Fruit fly (Drosophila melanogaster) whole organism, embryonic: ENCODE measurements around the gene CG18598.

Source experiments
- Atf-2 ChIP-seq: fragments of 200-800 bp; sonication (Bioruptor generic); optimal IDR thresholded peaks from 2 replicates; lab custom pipeline; 2016; ENCODE audit warnings: missing biosample characterization, missing genetic modification characterization
- Atf3 ChIP-seq: fragments of 200-800 bp; sonication (Bioruptor generic); optimal IDR thresholded peaks from 3 replicates; lab custom pipeline; 2016; ENCODE audit warnings: missing biosample characterization, missing genetic modification characterization
- Awh ChIP-seq: fragments of 200-800 bp; sonication (Bioruptor generic); IDR thresholded peaks from 2 replicates; pipeline ENCODE4, ENCODE4 v1.3.6; 2022; ENCODE audit warnings: missing biosample characterization, missing genetic modification characterization
- Bteb2 ChIP-seq: fragments of 200-800 bp; sonication (Bioruptor generic); optimal IDR thresholded peaks from 2 replicates; lab custom pipeline; 2016; ENCODE audit warnings: missing biosample characterization, missing genetic modification characterization
- CG11695 ChIP-seq: fragments of 200-800 bp; sonication (Bioruptor generic); IDR thresholded peaks from 3 replicates; pipeline ENCODE4 v1.3.6; 2022; ENCODE audit warnings: missing biosample characterization, missing genetic modification characterization
- CG12071 ChIP-seq: fragments of 200-800 bp; sonication (Bioruptor generic); optimal IDR thresholded peaks from 3 replicates; lab custom pipeline; 2018; ENCODE audit warnings: missing biosample characterization, mild to moderate bottlenecking, missing genetic modification characterization
- CG12391 ChIP-seq: fragments of 200-800 bp; sonication (Bioruptor generic); optimal IDR thresholded peaks from 3 replicates; lab custom pipeline; 2018; ENCODE audit warnings: missing biosample characterization, mild to moderate bottlenecking, missing genetic modification characterization, moderate library complexity
- CG12769 ChIP-seq: fragments of 200-800 bp; sonication (Bioruptor generic); optimal IDR thresholded peaks from 2 replicates; lab custom pipeline; 2019; ENCODE audit warnings: missing biosample characterization, mild to moderate bottlenecking, missing genetic modification characterization, moderate library complexity
- CG13287 ChIP-seq: fragments of 200-800 bp; sonication (Bioruptor generic); IDR thresholded peaks from 2 replicates; pipeline ENCODE4 v1.3.6; 2022; ENCODE audit warnings: missing biosample characterization, missing genetic modification characterization; ENCODE audit not compliant: partially characterized antibody
- CG15696 ChIP-seq: fragments of 200-800 bp; sonication (Bioruptor generic); optimal IDR thresholded peaks from 2 replicates; lab custom pipeline; 2019; ENCODE audit warnings: missing biosample characterization, mild to moderate bottlenecking, missing genetic modification characterization, moderate library complexity
- CG1647 ChIP-seq: fragments of 200-800 bp; sonication (Bioruptor generic); optimal IDR thresholded peaks from 3 replicates; lab custom pipeline; 2016; ENCODE audit warnings: missing biosample characterization, missing genetic modification characterization
- CG16815 ChIP-seq: fragments of 200-800 bp; sonication (Bioruptor generic); optimal IDR thresholded peaks from 3 replicates; lab custom pipeline; 2017; ENCODE audit warnings: missing biosample characterization, mild to moderate bottlenecking, missing genetic modification characterization
- CG30431 ChIP-seq: fragments of 200-800 bp; sonication (Bioruptor generic); optimal IDR thresholded peaks from 2 replicates; lab custom pipeline; 2017; ENCODE audit warnings: missing biosample characterization, missing genetic modification characterization
- CG32767 ChIP-seq: fragments of 200-800 bp; sonication (Bioruptor generic); IDR thresholded peaks from 2 replicates; pipeline ENCODE4 v1.3.6; 2022; ENCODE audit warnings: missing biosample characterization, missing genetic modification characterization
- CG34376 ChIP-seq: fragments of 200-800 bp; sonication (Bioruptor generic); optimal IDR thresholded peaks from 2 replicates; lab custom pipeline; 2018; ENCODE audit warnings: missing biosample characterization, mild to moderate bottlenecking, missing genetic modification characterization
- CG3995 ChIP-seq: fragments of 200-800 bp; sonication (Bioruptor generic); optimal IDR thresholded peaks from 3 replicates; lab custom pipeline; 2016; ENCODE audit warnings: missing biosample characterization, missing genetic modification characterization
- CG43689 ChIP-seq: fragments of 200-800 bp; sonication (Bioruptor generic); IDR thresholded peaks from 2 replicates; pipeline ENCODE4 v1.3.6; 2022; ENCODE audit warnings: missing biosample characterization, missing genetic modification characterization
- CG4854 ChIP-seq: fragments of 200-800 bp; sonication (Bioruptor generic); optimal IDR thresholded peaks from 2 replicates; lab custom pipeline; 2016; ENCODE audit warnings: missing biosample characterization, missing genetic modification characterization, inconsistent platforms
- CG5180 ChIP-seq: fragments of 200-800 bp; sonication (Bioruptor generic); optimal IDR thresholded peaks from 3 replicates; lab custom pipeline; 2017; ENCODE audit warnings: missing biosample characterization, missing genetic modification characterization, mild to moderate bottlenecking, moderate library complexity, missing genetic modification reagents
- CG6854 ChIP-seq: fragments of 200-800 bp; sonication (Bioruptor generic); optimal IDR thresholded peaks from 3 replicates; lab custom pipeline; 2017; ENCODE audit warnings: missing biosample characterization, mild to moderate bottlenecking, missing genetic modification characterization
- CG7745 ChIP-seq: fragments of 200-800 bp; sonication (Bioruptor generic); optimal IDR thresholded peaks from 2 replicates; lab custom pipeline; 2018; ENCODE audit warnings: missing biosample characterization, mild to moderate bottlenecking, missing genetic modification characterization, moderate library complexity
- CG8924 ChIP-seq: fragments of 200-800 bp; optimal IDR thresholded peaks from 3 replicates; lab custom pipeline; 2019; ENCODE audit warnings: missing biosample characterization, mild to moderate bottlenecking, missing genetic modification characterization, moderate library complexity
- CG9817 ChIP-seq: fragments of 200-800 bp; sonication (Bioruptor generic); optimal IDR thresholded peaks from 2 replicates; lab custom pipeline; 2018; ENCODE audit warnings: missing biosample characterization, mild to moderate bottlenecking, missing genetic modification characterization, moderate library complexity
- CTCF ChIP-seq: fragments of 200-800 bp; sonication (Bioruptor generic); optimal IDR thresholded peaks from 2 replicates; lab custom pipeline; 2017; ENCODE audit warnings: missing biosample characterization, mild to moderate bottlenecking, missing genetic modification characterization, moderate library complexity
- D19A ChIP-seq: fragments of 200-800 bp; optimal IDR thresholded peaks from 3 replicates; lab custom pipeline; 2019; ENCODE audit warnings: missing biosample characterization, mild to moderate bottlenecking, missing genetic modification characterization, moderate library complexity
- Dfd ChIP-seq, 2 experiments: fragments of >200 bp; optimal IDR thresholded peaks; 2 replicates each; lab custom pipeline; 2017; ENCODE audit warnings: missing biosample characterization in 2 of 2, missing genetic modification characterization in 2 of 2
- HLHmδ ChIP-seq: fragments of 200-800 bp; sonication (Bioruptor generic); optimal IDR thresholded peaks from 2 replicates; lab custom pipeline; 2018; ENCODE audit warnings: missing biosample characterization, mild to moderate bottlenecking, missing genetic modification characterization, moderate library complexity
- Hey ChIP-seq: fragments of 200-800 bp; sonication (Bioruptor generic); optimal IDR thresholded peaks from 3 replicates; lab custom pipeline; 2018; ENCODE audit warnings: missing biosample characterization, mild to moderate bottlenecking, missing genetic modification characterization
- HmgZ ChIP-seq: fragments of 200-800 bp; sonication (Bioruptor generic); optimal IDR thresholded peaks from 2 replicates; lab custom pipeline; 2018; ENCODE audit warnings: missing biosample characterization, mild to moderate bottlenecking, missing genetic modification characterization
- Hr78 ChIP-seq, 2 experiments: fragments of 200-800 bp in 1 of 2; fragments of >200 bp in 1 of 2; sonication (Bioruptor generic) in 1 of 2; optimal IDR thresholded peaks; 2 replicates each; lab custom pipeline; 2017 to 2019; ENCODE audit warnings: missing biosample characterization in 2 of 2, missing genetic modification characterization in 2 of 2, mild to moderate bottlenecking in 1 of 2, moderate library complexity in 1 of 2
- Meics ChIP-seq: fragments of 200-800 bp; sonication (Bioruptor generic); optimal IDR thresholded peaks from 2 replicates; lab custom pipeline; 2017; ENCODE audit warnings: missing biosample characterization, mild to moderate bottlenecking, missing genetic modification characterization
- Mes4 ChIP-seq: fragments of 200-800 bp; sonication (Bioruptor generic); optimal IDR thresholded peaks from 2 replicates; lab custom pipeline; 2016; ENCODE audit warnings: missing biosample characterization, missing genetic modification characterization
- NC2α ChIP-seq: fragments of 200-800 bp; sonication (Bioruptor generic); optimal IDR thresholded peaks from 2 replicates; lab custom pipeline; 2016; ENCODE audit warnings: missing biosample characterization, missing genetic modification characterization
- NK7.1 ChIP-seq: fragments of 200-800 bp; sonication (Bioruptor generic); optimal IDR thresholded peaks from 3 replicates; lab custom pipeline; 2016; ENCODE audit warnings: missing biosample characterization, missing genetic modification characterization
- Rfx ChIP-seq: fragments of 200-800 bp; sonication (Bioruptor generic); IDR thresholded peaks from 2 replicates; pipeline ENCODE4 v1.3.6; 2022; ENCODE audit warnings: missing biosample characterization, missing genetic modification characterization
- Ssrp ChIP-seq: fragments of 200-800 bp; sonication (Bioruptor generic); optimal IDR thresholded peaks from 2 replicates; lab custom pipeline; 2018; ENCODE audit warnings: missing biosample characterization, mild to moderate bottlenecking, missing genetic modification characterization, moderate library complexity
- ara ChIP-seq: fragments of 200-800 bp; sonication (Bioruptor generic); IDR thresholded peaks from 2 replicates; pipeline ENCODE4 v1.3.6; 2022; ENCODE audit warnings: missing biosample characterization, missing genetic modification characterization
- ash1 ChIP-seq: fragments of 200-800 bp; sonication (Bioruptor generic); optimal IDR thresholded peaks from 2 replicates; lab custom pipeline; 2018; ENCODE audit warnings: missing biosample characterization, mild to moderate bottlenecking, missing genetic modification characterization
- dimm ChIP-seq: fragments of 200-800 bp; sonication (Bioruptor generic); IDR thresholded peaks from 2 replicates; pipeline ENCODE4 v1.3.6; 2022; ENCODE audit warnings: missing biosample characterization, missing genetic modification characterization
- dmrt11E ChIP-seq: fragments of 200-800 bp; sonication (Bioruptor generic); optimal IDR thresholded peaks from 3 replicates; lab custom pipeline; 2018; ENCODE audit warnings: missing biosample characterization, mild to moderate bottlenecking, missing genetic modification characterization, moderate library complexity
- exex ChIP-seq: fragments of 200-800 bp; sonication (Bioruptor generic); optimal IDR thresholded peaks from 4 replicates; lab custom pipeline; 2018; ENCODE audit warnings: missing biosample characterization, mild to moderate bottlenecking, missing genetic modification characterization, moderate library complexity
- gt ChIP-seq: fragments of 200-800 bp; sonication (Bioruptor generic); IDR thresholded peaks from 2 replicates; pipeline ENCODE4 v1.3.6; 2022; ENCODE audit warnings: missing biosample characterization, missing genetic modification characterization
- ham ChIP-seq: fragments of 200-800 bp; sonication (Bioruptor generic); IDR thresholded peaks from 2 replicates; pipeline ENCODE4 v1.3.6; 2022; ENCODE audit warnings: missing biosample characterization, missing genetic modification characterization
- lov ChIP-seq, 2 experiments: fragments of 200-800 bp in 1 of 2; fragments of >200 bp in 1 of 2; sonication (Bioruptor generic) in 1 of 2; IDR thresholded peaks in 1 of 2; optimal IDR thresholded peaks in 1 of 2; 2 replicates in 1 of 2; 3 replicates in 1 of 2; pipeline versions ENCODE4 v1.3.6 to Lab custom; 2017 to 2022; ENCODE audit warnings: missing biosample characterization in 1 of 2, missing genetic modification characterization in 1 of 2
- nerfin-2 ChIP-seq: fragments of 200-800 bp; sonication (Bioruptor generic); IDR thresholded peaks from 2 replicates; pipeline ENCODE4 v1.3.6; 2022; ENCODE audit warnings: missing biosample characterization, missing genetic modification characterization; ENCODE audit not compliant: partially characterized antibody
- nom ChIP-seq: fragments of 200-800 bp; sonication (Bioruptor generic); optimal IDR thresholded peaks from 2 replicates; lab custom pipeline; 2017; ENCODE audit warnings: missing biosample characterization, missing genetic modification characterization, mild to moderate bottlenecking, moderate library complexity, missing genetic modification reagents
- p53 ChIP-seq: fragments of 200-800 bp; sonication (Bioruptor generic); optimal IDR thresholded peaks from 2 replicates; lab custom pipeline; 2016; ENCODE audit warnings: missing biosample characterization, missing genetic modification characterization
- sens ChIP-seq: fragments of 200-800 bp; sonication (Bioruptor generic); peaks from one replicate; lab custom pipeline; 2016; ENCODE audit warnings: missing biosample characterization, missing genetic modification characterization
- sima ChIP-seq: fragments of 200-800 bp; sonication (Bioruptor generic); optimal IDR thresholded peaks from 2 replicates; lab custom pipeline; 2016; ENCODE audit warnings: missing biosample characterization, missing genetic modification characterization
- stc ChIP-seq: fragments of 200-800 bp; sonication (Bioruptor generic); IDR thresholded peaks from 2 replicates; pipeline ENCODE4 v1.3.6; 2022; ENCODE audit warnings: missing biosample characterization, missing genetic modification characterization
- vfl ChIP-seq: fragments of 200-800 bp; sonication (Bioruptor generic); optimal IDR thresholded peaks from 2 replicates; lab custom pipeline; 2016; ENCODE audit warnings: missing biosample characterization, missing genetic modification characterization
- zen ChIP-seq: fragments of 200-800 bp; sonication (Bioruptor generic); optimal IDR thresholded peaks from 3 replicates; lab custom pipeline; 2018; ENCODE audit warnings: missing biosample characterization, mild to moderate bottlenecking, missing genetic modification characterization, moderate library complexity

The CG18598 gene

dm6 chr3R:18252578-18252977 lies 1.7 kb downstream of the CG18598 start, which contains the start of gene CG12320 (continued):
- TF ChIP-seq CG7745 (tag; lab: Kevin White, UChicago) (no peak), D19A (no peak), CG5180 (GFP tag; lab: Kevin White, UChicago) (no peak), nom (no peak), CG13287 (GFP tag; lab: Robert Waterston, UW) (peak; percentile 42; the same call in 1 of the 2 replicates), CG12071 (GFP tag; lab: Kevin White, UChicago) (no peak), CG34376 (GFP tag; lab: Kevin White, UChicago) (no peak), ara (GFP tag; lab: Robert Waterston, UW) (no peak), CG43689 (GFP tag; lab: Robert Waterston, UW) (no peak), lov (optimal IDR thresholded peaks at IDR 0.05; lab: Kevin White, UChicago) (no peak), lov (GFP tag; IDR thresholded peaks at IDR 0.05; lab: Robert Waterston, UW) (no peak), CG15696 (tag; lab: Kevin White, UChicago) (no peak), Atf3 (GFP tag; lab: Kevin White, UChicago) (no peak), Hr78 (GFP tag; optimal IDR thresholded peaks at IDR 0.05; lab: Kevin White, UChicago) (no peak), gt (GFP tag; lab: Robert Waterston, UW) (no peak), p53 (GFP tag; lab: Kevin White, UChicago) (no peak), Atf-2 (GFP tag; lab: Kevin White, UChicago) (no peak), Hey (tag; lab: Kevin White, UChicago) (no peak), CG12391 (tag; lab: Kevin White, UChicago) (no peak), ash1 (no peak), NK7.1 (no peak), nerfin-2 (GFP tag; lab: Robert Waterston, UW) (peak; percentile 33; the same call in 1 of the 2 replicates), CG4854 (GFP tag; lab: Kevin White, UChicago) (no peak), CG3995 (no peak), Ssrp (tag; lab: Kevin White, UChicago) (no peak), CG9817 (tag; lab: Kevin White, UChicago) (no peak), CG11695 (no peak), stc (GFP tag; lab: Robert Waterston, UW) (no peak), CG1647 (GFP tag; lab: Kevin White, UChicago) (no peak), Rfx (no peak), sima (GFP tag; lab: Kevin White, UChicago) (no peak), CG30431 (no peak), sens (no peak), NC2α (GFP tag; lab: Kevin White, UChicago) (no peak), ham (GFP tag; lab: Robert Waterston, UW) (no peak), CG12769 (tag; lab: Kevin White, UChicago) (no peak), vfl (GFP tag; lab: Kevin White, UChicago) (no peak), dimm (GFP tag; lab: Robert Waterston, UW) (no peak), dmrt11E (no peak), Awh (GFP tag; lab: Robert Waterston, UW) (no peak), zen (no peak), CG8924 (no peak), Dfd (GFP tag; optimal IDR thresholded peaks at IDR 0.05; lab: Kevin White, UChicago) (no peak), Meics (GFP tag; lab: Kevin White, UChicago) (no peak), CTCF (GFP tag; lab: Kevin White, UChicago) (peak; percentile 10), CG6854 (GFP tag; lab: Kevin White, UChicago) (no peak), exex (tag; lab: Kevin White, UChicago) (no peak), HmgZ (tag; lab: Kevin White, UChicago) (peak; percentile 2), HLHmδ (GFP tag; lab: Kevin White, UChicago) (no peak), CG16815 (GFP tag; lab: Kevin White, UChicago) (no peak), CG32767 (GFP tag; lab: Robert Waterston, UW) (no peak), Bteb2 (GFP tag; lab: Kevin White, UChicago) (no peak), Mes4 (GFP tag; lab: Kevin White, UChicago) (no peak)
